Worm (Caenorhabditis elegans): ENCODE results near the gene E02H1.6.

The E02H1.6 gene

DNA sequence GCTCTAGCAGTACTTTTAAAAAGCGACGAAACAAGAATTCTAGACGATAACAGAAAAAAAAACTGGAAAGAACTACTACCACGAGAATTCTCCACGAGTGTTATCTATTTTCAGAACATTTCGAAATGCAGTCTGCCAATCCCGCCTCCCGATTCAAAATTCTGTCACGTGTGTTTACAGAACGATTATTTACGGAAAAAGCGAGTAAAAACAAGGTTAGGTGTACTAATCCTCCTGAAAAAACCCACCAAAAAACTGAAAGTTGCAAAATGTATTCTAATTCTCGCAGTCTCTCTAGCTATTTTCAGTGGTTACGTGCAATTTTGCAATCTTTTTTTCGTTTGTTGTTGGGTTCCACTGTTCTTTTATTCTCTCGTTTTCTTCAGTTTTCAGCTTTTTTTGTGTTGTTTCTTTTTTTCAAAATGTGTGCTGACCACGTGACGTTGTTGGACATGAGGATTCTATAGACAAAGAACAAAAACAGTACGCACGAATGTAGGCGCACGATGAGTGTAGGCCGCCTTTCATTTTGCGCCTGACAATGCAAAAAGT, 10.1 kb downstream of the E02H1.6 start:
- TF ChIP-seq mdl-1 (tag; optimal IDR thresholded peaks at IDR 0.05) (peak in 1 of 2 experiments; percentile 77), nhr-76 (tag; optimal IDR thresholded peaks at IDR 0.05) (no peak), daf-16 (GFP tag; optimal IDR thresholded peaks at IDR 0.05) (no peak), daf-16 (tag; optimal IDR thresholded peaks at IDR 0.05) (peak; percentile 63), hlh-30 (tag; optimal IDR thresholded peaks at IDR 0.05; ENCODE audit: insufficient read depth) (peak; percentile 36), hif-1 (tag; optimal IDR thresholded peaks at IDR 0.05) (peak; percentile 57 to 97), dve-1 (tag; optimal IDR thresholded peaks at IDR 0.05; ENCODE audit: insufficient read depth) (peak; percentile 67), hlh-11 (tag; optimal IDR thresholded peaks at IDR 0.05) (peak; percentile 38), mes-2 (tag; optimal IDR thresholded peaks at IDR 0.05; ENCODE audit: poor library complexity, severe bottlenecking) (no peak), aha-1 (tag) (peak; percentile 94), dmd-6 (GFP tag; IDR thresholded peaks at IDR 0.05) (peak; percentile 36), nhr-11 (tag; optimal IDR thresholded peaks at IDR 0.05) (peak; percentile 59), T20F7.1 (GFP tag; optimal IDR thresholded peaks at IDR 0.05) (peak; percentile 2), set-16 (GFP tag; IDR thresholded peaks at IDR 0.05) (no peak)

- TF ChIP-seq ceh-32 (tag; optimal IDR thresholded peaks at IDR 0.05; ENCODE audit: poor library complexity) (no peak), tag-97 (GFP tag; IDR thresholded peaks at IDR 0.05) (no peak), dve-1 (tag; optimal IDR thresholded peaks at IDR 0.05; ENCODE audit: insufficient read depth) (peak; percentile 69), lir-3 (tag; optimal IDR thresholded peaks at IDR 0.05) (no peak), lsy-2 (tag; optimal IDR thresholded peaks at IDR 0.05) (no peak), nhr-28 (tag; optimal IDR thresholded peaks at IDR 0.05) (peak; percentile 42), nhr-111 (GFP tag; optimal IDR thresholded peaks at IDR 0.05) (no peak), dmd-6 (GFP tag; IDR thresholded peaks at IDR 0.05) (peak; percentile 15; the same call in 1 of the 2 replicates), nhr-6 (tag; optimal IDR thresholded peaks at IDR 0.05) (no peak), ceh-28 (tag; optimal IDR thresholded peaks at IDR 0.05) (no peak), dmd-9 (GFP tag; IDR thresholded peaks at IDR 0.05) (no peak), ZK337.2 (GFP tag; IDR thresholded peaks at IDR 0.05) (no peak), nhr-237 (tag; optimal IDR thresholded peaks at IDR 0.05) (no peak), daf-19 (GFP tag; conservative IDR thresholded peaks at IDR 0.05) (no peak), daf-16 (GFP tag; optimal IDR thresholded peaks at IDR 0.05) (no peak), daf-16 (tag; optimal IDR thresholded peaks at IDR 0.05) (peak; percentile 70), R02D3.7 (tag; optimal IDR thresholded peaks at IDR 0.05) (no peak), mes-2 (tag; optimal IDR thresholded peaks at IDR 0.05; ENCODE audit: poor library complexity, severe bottlenecking) (no peak), arid-1 (GFP tag; conservative IDR thresholded peaks at IDR 0.05) (no peak), nhr-11 (tag; optimal IDR thresholded peaks at IDR 0.05) (no peak), rbr-2 (tag; optimal IDR thresholded peaks at IDR 0.05) (no peak), mxl-2 (GFP tag; conservative IDR thresholded peaks at IDR 0.05) (no peak), T20F7.1 (GFP tag; optimal IDR thresholded peaks at IDR 0.05) (no peak), attf-4 (tag; optimal IDR thresholded peaks at IDR 0.05) (no peak), fkh-10 (GFP tag; optimal IDR thresholded peaks at IDR 0.05) (no peak), hlh-30 (tag; optimal IDR thresholded peaks at IDR 0.05; ENCODE audit: insufficient read depth) (no peak)
Observed at ce11 chrII:9607137-9607536, 10.6 kb downstream of the E02H1.6 start.

DNA sequence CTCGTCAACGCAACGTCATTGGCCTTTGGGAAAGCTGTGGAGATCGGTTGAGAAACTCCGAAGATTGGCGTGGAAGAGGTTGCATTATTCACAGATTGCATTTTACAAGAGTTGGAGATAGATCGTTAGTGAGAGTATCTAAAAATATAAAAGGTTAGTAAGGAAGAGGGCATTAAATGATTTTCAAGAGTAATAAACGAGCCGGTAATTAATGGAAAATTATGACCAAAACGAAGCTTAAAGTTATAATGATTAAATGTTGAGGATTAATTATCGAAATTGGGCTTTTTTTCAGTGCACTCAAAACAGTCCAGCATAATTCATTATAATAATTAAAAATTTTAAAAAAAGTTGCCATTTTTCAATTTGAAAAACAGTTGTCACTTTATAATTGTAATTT, 12.8 kb downstream of the E02H1.6 start, which contains the start of gene pap-2:
Gene pap-2, minus strand, starts transcription at position 101 of the 400 bp plus-strand sequence.
- TF ChIP-seq snpc-4 (tag; optimal IDR thresholded peaks at IDR 0.05) (no peak), lin-15B (tag; optimal IDR thresholded peaks at IDR 0.05) (no peak), nhr-237 (tag; optimal IDR thresholded peaks at IDR 0.05) (no peak), ztf-11 (tag; optimal IDR thresholded peaks at IDR 0.05) (no peak), zag-1 (tag; optimal IDR thresholded peaks at IDR 0.05) (no peak), saeg-2 (GFP tag; IDR thresholded peaks at IDR 0.05) (no peak), nhr-10 (tag; optimal IDR thresholded peaks at IDR 0.05) (no peak), mxl-2 (GFP tag; conservative IDR thresholded peaks at IDR 0.05) (no peak), hlh-11 (tag; optimal IDR thresholded peaks at IDR 0.05) (no peak), tag-97 (GFP tag; IDR thresholded peaks at IDR 0.05) (no peak), unc-130 (GFP tag; optimal IDR thresholded peaks at IDR 0.05) (no peak), fos-1 (tag; optimal IDR thresholded peaks at IDR 0.05) (no peak), ceh-20 (GFP tag; IDR thresholded peaks at IDR 0.05) (no peak), ceh-32 (tag; optimal IDR thresholded peaks at IDR 0.05; ENCODE audit: poor library complexity) (no peak)
